Fruit fly (Drosophila melanogaster): ENCODE results near the gene Nin.

The Nin gene

dm6 chr2L:5321014-5321413 lies 42.7 kb upstream of the Nin start:
- TF ChIP-seq toe (GFP tag; optimal IDR thresholded peaks at IDR 0.05) (no peak), CG7045 (GFP tag; optimal IDR thresholded peaks at IDR 0.05) (no peak), CG12768 (GFP tag; optimal IDR thresholded peaks at IDR 0.05) (no peak), CG5204 (GFP tag; optimal IDR thresholded peaks at IDR 0.05) (no peak), pad (GFP tag; optimal IDR thresholded peaks at IDR 0.05) (no peak), CG1620 (GFP tag; optimal IDR thresholded peaks at IDR 0.05) (no peak), tj (GFP tag; optimal IDR thresholded peaks at IDR 0.05) (no peak), CG7101 (tag; optimal IDR thresholded peaks at IDR 0.05) (no peak), Crg-1 (GFP tag; optimal IDR thresholded peaks at IDR 0.05) (no peak)

dm6 chr2L:5320063-5320462 lies 41.7 kb upstream of the Nin start:
- no peak for TF ChIP-seq Hr96 (GFP tag; optimal IDR thresholded peaks at IDR 0.05)
- no peak for TF ChIP-seq CG5204 (GFP tag; optimal IDR thresholded peaks at IDR 0.05)
- TF ChIP-seq tj (GFP tag; optimal IDR thresholded peaks at IDR 0.05) = no peak
- TF ChIP-seq CG11617 (GFP tag; optimal IDR thresholded peaks at IDR 0.05) = no peak
- no peak for TF ChIP-seq cic (GFP tag; optimal IDR thresholded peaks at IDR 0.05)
- TF ChIP-seq CG1620 (GFP tag; optimal IDR thresholded peaks at IDR 0.05) = no peak
- TF ChIP-seq CG33017 (tag; optimal IDR thresholded peaks at IDR 0.05) = no peak
- TF ChIP-seq Clk (GFP tag; optimal IDR thresholded peaks at IDR 0.05) = no peak
- no peak for TF ChIP-seq Mnt (GFP tag; optimal IDR thresholded peaks at IDR 0.05)
- TF ChIP-seq toe (GFP tag; optimal IDR thresholded peaks at IDR 0.05) = no peak
- TF ChIP-seq ovo (GFP tag; optimal IDR thresholded peaks at IDR 0.05) = no peak
- TF ChIP-seq bab1 (GFP tag; optimal IDR thresholded peaks at IDR 0.05) = no peak
- TF ChIP-seq kay (GFP tag; ENCODE audit: borderline replicate concordance) = no peak
- no peak for TF ChIP-seq CG7101 (tag; optimal IDR thresholded peaks at IDR 0.05)

dm6 chr2L:5314630-5315159 lies 36.3 kb upstream of the Nin start, which contains the start of gene CG14024:
Gene CG14024, minus strand, starts transcription at chr2L:5314895.
- TF ChIP-seq cic (GFP tag; optimal IDR thresholded peaks at IDR 0.05) (no peak), pad (GFP tag; optimal IDR thresholded peaks at IDR 0.05) (no peak), CG7045 (GFP tag; optimal IDR thresholded peaks at IDR 0.05) (no peak), toe (GFP tag; optimal IDR thresholded peaks at IDR 0.05) (no peak)

- TF ChIP-seq ovo (GFP tag; optimal IDR thresholded peaks at IDR 0.05) = no peak
Observed at dm6 chr2L:5309369-5309768, 31.0 kb upstream of the Nin start.

dm6 chr2L:5306373-5306997 lies 28.1 kb upstream of the Nin start:
- TF ChIP-seq CG5204 (GFP tag; optimal IDR thresholded peaks at IDR 0.05) (no peak), CG12768 (GFP tag; optimal IDR thresholded peaks at IDR 0.05) (peak; percentile 84), CG7101 (tag; optimal IDR thresholded peaks at IDR 0.05) (peak; percentile 42), Crg-1 (GFP tag; optimal IDR thresholded peaks at IDR 0.05) (no peak), CG1620 (GFP tag; optimal IDR thresholded peaks at IDR 0.05) (peak; percentile 22), CG11617 (GFP tag; optimal IDR thresholded peaks at IDR 0.05) (peak; percentile 47), tj (GFP tag; optimal IDR thresholded peaks at IDR 0.05) (peak; percentile 51), ovo (GFP tag; optimal IDR thresholded peaks at IDR 0.05) (peak; percentile 2), CG33017 (tag; optimal IDR thresholded peaks at IDR 0.05) (peak; percentile 66), pad (GFP tag; optimal IDR thresholded peaks at IDR 0.05) (peak; percentile 50), Clk (GFP tag; optimal IDR thresholded peaks at IDR 0.05) (peak; percentile 58), toe (GFP tag; optimal IDR thresholded peaks at IDR 0.05) (peak; percentile 43), CG7045 (GFP tag; optimal IDR thresholded peaks at IDR 0.05) (peak; percentile 49), Hr96 (GFP tag; optimal IDR thresholded peaks at IDR 0.05) (peak; percentile 33), cnc (optimal IDR thresholded peaks at IDR 0.05) (peak in 1 of 2 experiments; percentile 14), cic (GFP tag; optimal IDR thresholded peaks at IDR 0.05) (peak; percentile 98), kay (GFP tag; ENCODE audit: borderline replicate concordance) (peak; percentile 98), CG14711 (tag; optimal IDR thresholded peaks at IDR 0.05) (peak; percentile 21), Mnt (GFP tag; optimal IDR thresholded peaks at IDR 0.05) (peak; percentile 95), bab1 (GFP tag; optimal IDR thresholded peaks at IDR 0.05) (no peak)

- TF ChIP-seq CG11617 (GFP tag; optimal IDR thresholded peaks at IDR 0.05) (no peak), Hr96 (GFP tag; optimal IDR thresholded peaks at IDR 0.05) (peak; percentile 22), Clk (GFP tag; optimal IDR thresholded peaks at IDR 0.05) (peak; percentile 91), bab1 (GFP tag; optimal IDR thresholded peaks at IDR 0.05) (peak; percentile 4), Mnt (GFP tag; optimal IDR thresholded peaks at IDR 0.05) (peak; percentile 91), kay (GFP tag; ENCODE audit: borderline replicate concordance) (peak; percentile 98), pad (GFP tag; optimal IDR thresholded peaks at IDR 0.05) (peak; percentile 29), CG33017 (tag; optimal IDR thresholded peaks at IDR 0.05) (no peak), tj (GFP tag; optimal IDR thresholded peaks at IDR 0.05) (peak; percentile 93), CG12768 (GFP tag; optimal IDR thresholded peaks at IDR 0.05) (peak; percentile 91), ovo (GFP tag; optimal IDR thresholded peaks at IDR 0.05) (peak; percentile 56), toe (GFP tag; optimal IDR thresholded peaks at IDR 0.05) (peak; percentile 63), cic (GFP tag; optimal IDR thresholded peaks at IDR 0.05) (peak; percentile 99), CG5204 (GFP tag; optimal IDR thresholded peaks at IDR 0.05) (no peak)
Observed at dm6 chr2L:5305240-5305875, 27.0 kb upstream of the Nin start.
